Fruit fly (Drosophila melanogaster): ENCODE results near the gene mthl15.

mthl15 gene

dm6 chr2L:10231092-10231494 is 7.0 kb downstream of the mthl15 start (continued):
- TF ChIP-seq CG7368 (GFP tag; optimal IDR thresholded peaks at IDR 0.05) (no peak), Sox15 (GFP tag; optimal IDR thresholded peaks at IDR 0.05) (peak; percentile 2), esn (GFP tag; optimal IDR thresholded peaks at IDR 0.05) (peak; percentile 55), CG15336 (GFP tag; IDR thresholded peaks at IDR 0.05) (peak; percentile 49; the same call in 1 of the 2 replicates), vri (GFP tag; optimal IDR thresholded peaks at IDR 0.05) (peak; percentile 4), CG8632 (GFP tag; optimal IDR thresholded peaks at IDR 0.05) (peak; percentile 29), Sox102F (GFP tag; optimal IDR thresholded peaks at IDR 0.05) (peak; percentile 45), OdsH (GFP tag; optimal IDR thresholded peaks at IDR 0.05) (peak; percentile 57), CG6163 (GFP tag; IDR thresholded peaks at IDR 0.05) (no peak), Ets21C (GFP tag; optimal IDR thresholded peaks at IDR 0.05) (no peak), CG4318 (GFP tag; optimal IDR thresholded peaks at IDR 0.05) (no peak), Eip78C (GFP tag) (peak; percentile 84), CG16779 (tag; optimal IDR thresholded peaks at IDR 0.05) (no peak), CG10669 (GFP tag; optimal IDR thresholded peaks at IDR 0.05) (peak; percentile 51), cyc (GFP tag; optimal IDR thresholded peaks at IDR 0.05) (peak; percentile 0), CG8319 (GFP tag; optimal IDR thresholded peaks at IDR 0.05) (peak; percentile 4), fd59A (GFP tag; optimal IDR thresholded peaks at IDR 0.05) (no peak), CG8119 (GFP tag; IDR thresholded peaks at IDR 0.05) (peak; percentile 51; the same call in 2 of the 3 replicates), Blimp-1 (GFP tag; optimal IDR thresholded peaks at IDR 0.05) (no peak), Smox (GFP tag; optimal IDR thresholded peaks at IDR 0.05) (no peak), Lpt (GFP tag; optimal IDR thresholded peaks at IDR 0.05) (peak; percentile 31), Gug (GFP tag; IDR thresholded peaks at IDR 0.05) (no peak)

- TF ChIP-seq achi (GFP tag; optimal IDR thresholded peaks at IDR 0.05) (peak; percentile 9), CG3032 (tag; optimal IDR thresholded peaks at IDR 0.05) (no peak), CG16779 (tag; optimal IDR thresholded peaks at IDR 0.05) (no peak), Blimp-1 (GFP tag; optimal IDR thresholded peaks at IDR 0.05) (no peak), Hr4 (GFP tag; optimal IDR thresholded peaks at IDR 0.05) (no peak), CG6163 (GFP tag; IDR thresholded peaks at IDR 0.05) (no peak), Sox15 (GFP tag; optimal IDR thresholded peaks at IDR 0.05) (no peak), Sox14 (GFP tag; optimal IDR thresholded peaks at IDR 0.05) (no peak), CG1621 (tag; optimal IDR thresholded peaks at IDR 0.05) (no peak), pdm3 (GFP tag; optimal IDR thresholded peaks at IDR 0.05) (no peak), dsx (GFP tag; optimal IDR thresholded peaks at IDR 0.05; ENCODE audit: poor library complexity, severe bottlenecking) (no peak), Ets21C (GFP tag; optimal IDR thresholded peaks at IDR 0.05) (no peak), CG34406 (GFP tag; optimal IDR thresholded peaks at IDR 0.05) (no peak), svp (GFP tag) (no peak), Eip78C (GFP tag) (peak; percentile 40)
Observed at dm6 chr2L:10230455-10230854, 7.7 kb downstream of the mthl15 start.

dm6 chr2L:10226724-10227407 is 11.3 kb downstream of the mthl15 start, which contains the start of gene CG5708:
TSS of gene CG5708 (minus strand) at chr2L:10226808.
- no peak for TF ChIP-seq CG10631 (GFP tag; optimal IDR thresholded peaks at IDR 0.05)
- TF ChIP-seq CG16779 (tag; optimal IDR thresholded peaks at IDR 0.05): no peak
- TF ChIP-seq cyc (GFP tag; optimal IDR thresholded peaks at IDR 0.05): peak; percentile 18
- TF ChIP-seq Eip78C (GFP tag): peak; percentile 63
- TF ChIP-seq CG32006 (GFP tag; optimal IDR thresholded peaks at IDR 0.05): no peak
- TF ChIP-seq CG6808 (GFP tag; optimal IDR thresholded peaks at IDR 0.05): no peak
- peak; percentile 13 for TF ChIP-seq lz (GFP tag; optimal IDR thresholded peaks at IDR 0.05)
- no peak for TF ChIP-seq CG6854 (GFP tag; optimal IDR thresholded peaks at IDR 0.05)
- no peak for TF ChIP-seq CG9139 (GFP tag; optimal IDR thresholded peaks at IDR 0.05)
- TF ChIP-seq ss (GFP tag; optimal IDR thresholded peaks at IDR 0.05): peak in 1 of 2 experiments; percentile 20
- no peak for TF ChIP-seq OdsH (GFP tag; optimal IDR thresholded peaks at IDR 0.05)
- no peak for TF ChIP-seq CG3919 (GFP tag; optimal IDR thresholded peaks at IDR 0.05)
- TF ChIP-seq CG6276 (GFP tag; optimal IDR thresholded peaks at IDR 0.05): no peak
- no peak for TF ChIP-seq CG8119 (GFP tag; IDR thresholded peaks at IDR 0.05)
- TF ChIP-seq CG10669 (GFP tag; optimal IDR thresholded peaks at IDR 0.05): no peak
- TF ChIP-seq CG3032 (tag; optimal IDR thresholded peaks at IDR 0.05): peak; percentile 31
- TF ChIP-seq CG11762 (GFP tag; optimal IDR thresholded peaks at IDR 0.05; ENCODE audit: insufficient read depth): no peak
- TF ChIP-seq net (GFP tag; optimal IDR thresholded peaks at IDR 0.05): no peak
- TF ChIP-seq Blimp-1 (GFP tag; optimal IDR thresholded peaks at IDR 0.05): no peak
- peak; percentile 9 for TF ChIP-seq Sox14 (GFP tag; optimal IDR thresholded peaks at IDR 0.05)
- peak; percentile 32 for TF ChIP-seq esn (GFP tag; optimal IDR thresholded peaks at IDR 0.05)
- no peak for TF ChIP-seq CG31627 (GFP tag; optimal IDR thresholded peaks at IDR 0.05)
- TF ChIP-seq Smox (GFP tag; optimal IDR thresholded peaks at IDR 0.05): no peak
- no peak for TF ChIP-seq dac (GFP tag; optimal IDR thresholded peaks at IDR 0.05)
- TF ChIP-seq Ets96B (tag; optimal IDR thresholded peaks at IDR 0.05): no peak
- TF ChIP-seq CG34406 (GFP tag; optimal IDR thresholded peaks at IDR 0.05): no peak
- no peak for TF ChIP-seq fd59A (GFP tag; optimal IDR thresholded peaks at IDR 0.05)

Data from whole organism, prepupa.